Worm (Caenorhabditis elegans): ENCODE results near the gene sul-3.

DNA sequence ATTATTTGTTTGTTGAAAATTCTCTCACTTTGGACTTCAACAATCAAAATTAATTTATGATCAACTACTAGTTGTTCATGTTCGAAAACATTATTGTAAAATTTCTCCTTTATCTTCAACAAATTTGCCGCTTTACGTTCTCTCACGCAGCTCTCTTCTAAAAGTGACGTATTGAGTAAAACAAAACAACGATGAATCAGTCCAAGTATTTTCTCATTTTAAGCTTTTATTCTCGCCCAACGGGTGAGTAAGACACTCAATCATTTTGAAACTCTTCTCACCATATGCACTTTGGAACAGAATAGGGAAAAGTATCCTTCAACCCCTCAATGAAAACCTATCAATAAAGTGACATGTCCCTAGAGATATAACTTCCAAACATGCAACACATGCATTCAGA is 39.3 kb upstream of the sul-3 start:
- TF ChIP-seq C16A3.4 (tag; optimal IDR thresholded peaks at IDR 0.05) = no peak
- TF ChIP-seq lin-13 (GFP tag; optimal IDR thresholded peaks at IDR 0.05) = no peak
- no peak for TF ChIP-seq snpc-4 (tag; optimal IDR thresholded peaks at IDR 0.05)
- TF ChIP-seq skn-1 (tag; optimal IDR thresholded peaks at IDR 0.05) = no peak
- no peak for TF ChIP-seq fos-1 (tag; optimal IDR thresholded peaks at IDR 0.05)
- TF ChIP-seq egl-27 (tag; optimal IDR thresholded peaks at IDR 0.05) = no peak
- TF ChIP-seq ama-1 (optimal IDR thresholded peaks at IDR 0.05) = no peak
- TF ChIP-seq snu-23 (GFP tag; optimal IDR thresholded peaks at IDR 0.05) = no peak
- TF ChIP-seq lin-35 (GFP tag; optimal IDR thresholded peaks at IDR 0.05) = no peak
- TF ChIP-seq elt-2 (tag; optimal IDR thresholded peaks at IDR 0.05) = no peak
- no peak for TF ChIP-seq unc-62 (GFP tag; optimal IDR thresholded peaks at IDR 0.05)
- no peak for TF ChIP-seq nhr-12 (tag; optimal IDR thresholded peaks at IDR 0.05)
- TF ChIP-seq blmp-1 (tag; optimal IDR thresholded peaks at IDR 0.05) = no peak
- TF ChIP-seq nhr-77 (tag; optimal IDR thresholded peaks at IDR 0.05) = no peak
